Worm (Caenorhabditis elegans) whole organism, L2 larva: Measurements from ENCODE around the gene spp-9.
A peak's percentile ranks its signal among the peaks of the same experiment; 100 is the strongest.

Experiments
- C34F6.9 ChIP-seq: fragments of 150-350 bp; optimal IDR thresholded peaks from 2 replicates; lab custom pipeline; 2014; ENCODE audit warnings: missing biosample characterization, missing genetic modification characterization
- F13H6.1 ChIP-seq: sonication (generic microtip); optimal IDR thresholded peaks from 2 replicates; lab custom pipeline; 2016; ENCODE audit warnings: missing genetic modification characterization, missing compliant biosample characterization
- R02D3.7 ChIP-seq: fragments of 150-350 bp; optimal IDR thresholded peaks from 2 replicates; lab custom pipeline; 2014; ENCODE audit warnings: missing biosample characterization, missing genetic modification characterization
- Y55F3AM.14 ChIP-seq: fragments of 200-800 bp; sonication (Bioruptor generic); optimal IDR thresholded peaks from 2 replicates; lab custom pipeline; 2018; ENCODE audit warnings: mild to moderate bottlenecking, missing genetic modification characterization, missing compliant biosample characterization
- ZK546.5 ChIP-seq: sonication (generic microtip); optimal IDR thresholded peaks from 2 replicates; lab custom pipeline; 2017; ENCODE audit warnings: missing biosample characterization, missing genetic modification characterization
- alr-1 ChIP-seq: fragments of 150-350 bp; optimal IDR thresholded peaks from 2 replicates; lab custom pipeline; 2014; ENCODE audit warnings: missing biosample characterization, missing genetic modification characterization
- ama-1 ChIP-seq: fragments of 150-350 bp; optimal IDR thresholded peaks from 2 replicates; lab custom pipeline; 2018; ENCODE audit warnings: inconsistent platforms
- blmp-1 ChIP-seq: sonication (generic microtip); optimal IDR thresholded peaks from 2 replicates; lab custom pipeline; 2017; ENCODE audit warnings: missing genetic modification characterization, mild to moderate bottlenecking, missing compliant biosample characterization, antibody characterized with exemption, moderate library complexity; ENCODE audit not compliant: insufficient read depth
- ceh-16 ChIP-seq: fragments of 150-350 bp; optimal IDR thresholded peaks from 2 replicates; lab custom pipeline; 2014; ENCODE audit warnings: missing biosample characterization, missing genetic modification characterization
- ceh-82 ChIP-seq: fragments of 150-350 bp; optimal IDR thresholded peaks from 2 replicates; lab custom pipeline; 2014; ENCODE audit warnings: missing biosample characterization, missing genetic modification characterization
- dmd-4 ChIP-seq: sonication (generic microtip); optimal IDR thresholded peaks from 2 replicates; lab custom pipeline; 2017; ENCODE audit warnings: missing biosample characterization, missing genetic modification characterization
- egl-27 ChIP-seq: sonication (generic microtip); optimal IDR thresholded peaks from 3 replicates; lab custom pipeline; 2017; ENCODE audit warnings: missing biosample characterization, missing genetic modification reagents, missing genetic modification characterization
- elt-1 ChIP-seq: fragments of 150-350 bp; optimal IDR thresholded peaks from 2 replicates; lab custom pipeline; 2014; ENCODE audit warnings: missing biosample characterization, missing genetic modification characterization
- fos-1 ChIP-seq: fragments of 150-350 bp; optimal IDR thresholded peaks from 2 replicates; lab custom pipeline; 2014; ENCODE audit warnings: missing biosample characterization, missing genetic modification characterization
- lin-13 ChIP-seq: fragments of 150-350 bp; optimal IDR thresholded peaks from 2 replicates; lab custom pipeline; 2014; ENCODE audit warnings: missing biosample characterization, missing genetic modification reagents, missing genetic modification characterization
- lin-39 ChIP-seq: fragments of 150-350 bp; optimal IDR thresholded peaks from 2 replicates; lab custom pipeline; 2014; ENCODE audit warnings: missing biosample characterization, missing genetic modification reagents, missing genetic modification characterization
- lsy-2 ChIP-seq, 2 experiments: fragments of 150-350 bp in 1 of 2; sonication (generic microtip) in 1 of 2; optimal IDR thresholded peaks; 2 replicates each; lab custom pipeline; 2014 to 2017; ENCODE audit warnings: missing biosample characterization in 2 of 2, missing genetic modification characterization in 2 of 2
- mab-5 ChIP-seq: fragments of 150-350 bp; optimal IDR thresholded peaks from 2 replicates; lab custom pipeline; 2014; ENCODE audit warnings: missing biosample characterization, missing genetic modification characterization
- mdl-1 ChIP-seq, 2 experiments: fragments of 150-350 bp in 1 of 2; sonication (generic microtip) in 1 of 2; optimal IDR thresholded peaks; 2 replicates each; lab custom pipeline; 2017; ENCODE audit warnings: missing biosample characterization in 2 of 2, missing genetic modification characterization in 2 of 2
- nhr-11 ChIP-seq: fragments of 150-350 bp; optimal IDR thresholded peaks from 2 replicates; lab custom pipeline; 2014; ENCODE audit warnings: missing biosample characterization, missing genetic modification characterization
- nhr-12 ChIP-seq: fragments of 150-350 bp; optimal IDR thresholded peaks from 2 replicates; lab custom pipeline; 2014; ENCODE audit warnings: missing biosample characterization, missing genetic modification characterization
- nhr-129 ChIP-seq: fragments of 150-350 bp; optimal IDR thresholded peaks from 2 replicates; lab custom pipeline; 2014; ENCODE audit warnings: missing biosample characterization, missing genetic modification characterization
- nhr-21 ChIP-seq: fragments of 150-350 bp; optimal IDR thresholded peaks from 2 replicates; lab custom pipeline; 2014; ENCODE audit warnings: missing biosample characterization, missing genetic modification characterization
- nhr-23 ChIP-seq: fragments of 150-350 bp; optimal IDR thresholded peaks from 2 replicates; lab custom pipeline; 2014; ENCODE audit warnings: missing biosample characterization, missing genetic modification reagents, missing genetic modification characterization
- nhr-237 ChIP-seq: fragments of 150-350 bp; optimal IDR thresholded peaks from 2 replicates; lab custom pipeline; 2014; ENCODE audit warnings: missing biosample characterization, missing genetic modification characterization
- nhr-25 ChIP-seq: fragments of 150-350 bp; sonication (generic microtip); optimal IDR thresholded peaks from 3 replicates; lab custom pipeline; 2014; ENCODE audit warnings: missing biosample characterization, missing genetic modification characterization
- nhr-6 ChIP-seq: fragments of 150-350 bp; optimal IDR thresholded peaks from 2 replicates; lab custom pipeline; 2014; ENCODE audit warnings: missing biosample characterization, missing genetic modification characterization
- nhr-77 ChIP-seq: fragments of 150-350 bp; optimal IDR thresholded peaks from 2 replicates; lab custom pipeline; 2014; ENCODE audit warnings: missing biosample characterization, missing genetic modification characterization
- sem-4 ChIP-seq: fragments of 150-350 bp; optimal IDR thresholded peaks from 2 replicates; lab custom pipeline; 2014; ENCODE audit warnings: missing biosample characterization, missing genetic modification reagents, missing genetic modification characterization
- sma-3 ChIP-seq: sonication (generic microtip); optimal IDR thresholded peaks from 2 replicates; lab custom pipeline; 2016; ENCODE audit warnings: missing genetic modification reagents, missing genetic modification characterization, missing compliant biosample characterization
- sma-9 ChIP-seq, 2 experiments: fragments of 150-350 bp in 1 of 2; sonication (generic microtip) in 1 of 2; optimal IDR thresholded peaks; 2 replicates each; lab custom pipeline; 2014 to 2016; ENCODE audit warnings: missing genetic modification characterization in 2 of 2, mild to moderate bottlenecking in 1 of 2, missing biosample characterization in 1 of 2, missing compliant biosample characterization in 1 of 2, missing genetic modification reagents in 1 of 2, moderate library complexity in 1 of 2
- snpc-4 ChIP-seq: fragments of 150-350 bp; optimal IDR thresholded peaks from 2 replicates; lab custom pipeline; 2014; ENCODE audit warnings: missing biosample characterization, missing genetic modification characterization
- unc-39 ChIP-seq: fragments of 150-350 bp; optimal IDR thresholded peaks from 2 replicates; lab custom pipeline; 2014; ENCODE audit warnings: missing biosample characterization, missing genetic modification characterization
- zag-1 ChIP-seq: fragments of 150-350 bp; optimal IDR thresholded peaks from 2 replicates; lab custom pipeline; 2014; ENCODE audit warnings: missing biosample characterization, missing genetic modification characterization
- ztf-1 ChIP-seq: fragments of 200-800 bp; sonication (Bioruptor generic); conservative IDR thresholded peaks from 2 replicates; pipeline ENCODE4 v1.3.6; 2022; ENCODE audit warnings: missing genetic modification characterization, missing compliant biosample characterization

The spp-9 gene

ce11 chrX:11475780-11476179 is 11.8 kb upstream of the spp-9 start:
- TF ChIP-seq snpc-4 (no peak), elt-1 (tag; lab: Kevin White, UChicago) (no peak), ztf-1 (GFP tag; lab: Robert Waterston, UW) (no peak), egl-27 (tag; lab: Kevin White, UChicago) (no peak), nhr-21 (tag; lab: Kevin White, UChicago) (no peak), nhr-77 (tag; lab: Kevin White, UChicago) (no peak), dmd-4 (no peak), nhr-25 (tag; lab: Kevin White, UChicago) (no peak), nhr-237 (no peak), R02D3.7 (tag; lab: Kevin White, UChicago) (no peak), C34F6.9 (tag; lab: Kevin White, UChicago) (no peak), zag-1 (tag; lab: Kevin White, UChicago) (no peak), lin-13 (no peak), unc-39 (tag; lab: Kevin White, UChicago) (no peak)

- TF ChIP-seq sma-3 (GFP tag; lab: Kevin White, UChicago) (no peak), F13H6.1 (tag; lab: Kevin White, UChicago) (peak; percentile 68), nhr-129 (tag; lab: Kevin White, UChicago) (no peak), sma-9 (GFP tag; optimal IDR thresholded peaks at IDR 0.05; lab: Kevin White, UChicago) (peak; percentile 20), sma-9 (tag; optimal IDR thresholded peaks at IDR 0.05; lab: Kevin White, UChicago) (no peak)
- TF ChIP-seq, all 48 proteins: peak for 2
These were observed 9.8 kb upstream of the spp-9 start for ce11 chrX:11477748-11478147.

ce11 chrX:11478758-11479157 is 8.8 kb upstream of the spp-9 start:
- TF ChIP-seq lsy-2 (tag; optimal IDR thresholded peaks at IDR 0.05; lab: Kevin White, UChicago): peak in 1 of 2 experiments; percentile 30
- peak; percentile 1 for TF ChIP-seq sem-4 (tag; lab: Kevin White, UChicago)
- peak; percentile 42 for TF ChIP-seq blmp-1 (tag; lab: Kevin White, UChicago)
- peak; percentile 71 for TF ChIP-seq nhr-21 (tag; lab: Kevin White, UChicago)
- TF ChIP-seq ceh-82: no peak
- peak in 1 of 2 experiments; percentile 34 for TF ChIP-seq mdl-1 (tag; optimal IDR thresholded peaks at IDR 0.05; lab: Kevin White, UChicago)
- TF ChIP-seq sma-9 (GFP tag; optimal IDR thresholded peaks at IDR 0.05; lab: Kevin White, UChicago): peak; percentile 65
- no peak for TF ChIP-seq sma-9 (tag; optimal IDR thresholded peaks at IDR 0.05; lab: Kevin White, UChicago)
- TF ChIP-seq egl-27 (tag; lab: Kevin White, UChicago): peak; percentile 34
- peak; percentile 3 for TF ChIP-seq C34F6.9 (tag; lab: Kevin White, UChicago)
- peak; percentile 47 for TF ChIP-seq fos-1 (tag; lab: Kevin White, UChicago)
- no peak for TF ChIP-seq nhr-6 (tag; lab: Kevin White, UChicago)
- peak; percentile 69 for TF ChIP-seq sma-3 (GFP tag; lab: Kevin White, UChicago)
- no peak for TF ChIP-seq nhr-23
- TF ChIP-seq F13H6.1 (tag; lab: Kevin White, UChicago): peak; percentile 77
- peak; percentile 52 for TF ChIP-seq nhr-25 (tag; lab: Kevin White, UChicago)

ce11 chrX:11479321-11479863 is 8.2 kb upstream of the spp-9 start:
- TF ChIP-seq fos-1 (tag; lab: Kevin White, UChicago) (peak; percentile 32), egl-27 (tag; lab: Kevin White, UChicago) (peak; percentile 19), ceh-16 (tag; lab: Kevin White, UChicago) (no peak), nhr-25 (tag; lab: Kevin White, UChicago) (peak; percentile 20)

ce11 chrX:11480032-11480431 is 7.6 kb upstream of the spp-9 start:
- TF ChIP-seq ama-1 (lab: Kevin White, UChicago) (no peak), ceh-16 (tag; lab: Kevin White, UChicago) (no peak), sma-3 (GFP tag; lab: Kevin White, UChicago) (no peak), nhr-25 (tag; lab: Kevin White, UChicago) (no peak), C34F6.9 (tag; lab: Kevin White, UChicago) (no peak), lin-13 (no peak), lin-39 (tag; lab: Kevin White, UChicago) (no peak), nhr-21 (tag; lab: Kevin White, UChicago) (no peak), alr-1 (tag; lab: Kevin White, UChicago) (no peak), F13H6.1 (tag; lab: Kevin White, UChicago) (no peak), mab-5 (no peak), nhr-11 (tag; lab: Kevin White, UChicago) (no peak), zag-1 (tag; lab: Kevin White, UChicago) (no peak), nhr-12 (tag; lab: Kevin White, UChicago) (no peak), ZK546.5 (no peak), Y55F3AM.14 (GFP tag; lab: Kevin White, UChicago) (no peak), nhr-6 (tag; lab: Kevin White, UChicago) (no peak), fos-1 (tag; lab: Kevin White, UChicago) (no peak), elt-1 (tag; lab: Kevin White, UChicago) (no peak)
